Fruit fly (Drosophila melanogaster) whole organism, pupa: Measurements from ENCODE around the gene Orc5.

Experiments used
- CG10348 ChIP-seq: fragments of 200-800 bp; sonication (Bioruptor generic); IDR thresholded peaks from 2 replicates; pipeline ENCODE4 v1.3.6; 2022; ENCODE audit warnings: missing biosample characterization, missing genetic modification characterization
- CG13204 ChIP-seq: fragments of 200-800 bp; sonication (Bioruptor generic); optimal IDR thresholded peaks from 2 replicates; lab custom pipeline; 2018; ENCODE audit warnings: missing biosample characterization, mild to moderate bottlenecking, missing genetic modification characterization, moderate library complexity
- CG14655 ChIP-seq: fragments of 200-800 bp; sonication (Bioruptor generic); optimal IDR thresholded peaks from 3 replicates; lab custom pipeline; 2017; ENCODE audit warnings: mild to moderate bottlenecking, missing biosample characterization, missing genetic modification reagents, missing genetic modification characterization
- CG15710 ChIP-seq: fragments of 200-800 bp; sonication (Bioruptor generic); optimal IDR thresholded peaks from 2 replicates; lab custom pipeline; 2018; ENCODE audit warnings: missing biosample characterization, mild to moderate bottlenecking, missing genetic modification characterization, moderate library complexity
- CG17806 ChIP-seq: fragments of 200-800 bp; sonication (Bioruptor generic); optimal IDR thresholded peaks from 2 replicates; lab custom pipeline; 2018; ENCODE audit warnings: missing biosample characterization, mild to moderate bottlenecking, missing genetic modification characterization, moderate library complexity
- CG4496 ChIP-seq: fragments of 200-800 bp; sonication (Bioruptor generic); IDR thresholded peaks from 3 replicates; pipeline ENCODE4 v1.3.6; 2022; ENCODE audit warnings: missing biosample characterization, missing genetic modification characterization
- CG8159 ChIP-seq: fragments of 200-800 bp; sonication (Bioruptor generic); optimal IDR thresholded peaks from 3 replicates; lab custom pipeline; 2018; ENCODE audit warnings: missing biosample characterization, mild to moderate bottlenecking, missing genetic modification characterization, moderate library complexity
- CG8301 ChIP-seq: fragments of 200-800 bp; sonication (Bioruptor generic); optimal IDR thresholded peaks from 2 replicates; lab custom pipeline; 2018; ENCODE audit warnings: missing biosample characterization, mild to moderate bottlenecking, missing genetic modification characterization
- CG9948 ChIP-seq: fragments of 200-800 bp; sonication (Bioruptor generic); optimal IDR thresholded peaks from 2 replicates; lab custom pipeline; 2018; ENCODE audit warnings: missing biosample characterization, mild to moderate bottlenecking, missing genetic modification characterization, moderate library complexity
- EcR ChIP-seq: fragments of 200-800 bp; sonication (Bioruptor generic); optimal IDR thresholded peaks from 3 replicates; lab custom pipeline; 2019; ENCODE audit warnings: missing biosample characterization, missing genetic modification characterization, mild to moderate bottlenecking, moderate library complexity, missing genetic modification reagents
- Ets98B ChIP-seq: fragments of 200-800 bp; sonication (Bioruptor generic); IDR thresholded peaks from 2 replicates; pipeline ENCODE4 v1.3.6; 2022; ENCODE audit warnings: missing biosample characterization, missing genetic modification characterization
- Pif1A ChIP-seq: fragments of 200-800 bp; sonication (Bioruptor generic); optimal IDR thresholded peaks from 3 replicates; lab custom pipeline; 2016; ENCODE audit warnings: missing biosample characterization, missing genetic modification characterization
- Snoo ChIP-seq: fragments of 200-800 bp; sonication (Bioruptor generic); optimal IDR thresholded peaks from 3 replicates; lab custom pipeline; 2017; ENCODE audit warnings: missing biosample characterization, mild to moderate bottlenecking, missing genetic modification characterization, inconsistent platforms
- gl ChIP-seq: fragments of 200-800 bp; sonication (Bioruptor generic); optimal IDR thresholded peaks from 2 replicates; lab custom pipeline; 2018; ENCODE audit warnings: missing biosample characterization, mild to moderate bottlenecking, missing genetic modification characterization

- TF ChIP-seq CG8301 (tag; lab: Kevin White, UChicago): no peak
- TF ChIP-seq EcR (GFP tag; lab: Kevin White, UChicago): no peak
- TF ChIP-seq CG13204 (GFP tag; lab: Kevin White, UChicago): no peak
- no peak for TF ChIP-seq Pif1A (GFP tag; lab: Kevin White, UChicago)
- TF ChIP-seq CG15710 (tag; lab: Kevin White, UChicago): no peak
- no peak for TF ChIP-seq CG8159 (tag; lab: Kevin White, UChicago)
- no peak for TF ChIP-seq CG4496 (GFP tag; lab: Robert Waterston, UW)
- no peak for TF ChIP-seq CG10348 (GFP tag; lab: Robert Waterston, UW)
- no peak for TF ChIP-seq Ets98B
- no peak for TF ChIP-seq gl (tag; lab: Kevin White, UChicago)
- TF ChIP-seq CG17806 (tag; lab: Kevin White, UChicago): no peak
- TF ChIP-seq CG14655 (GFP tag; lab: Kevin White, UChicago): no peak
- TF ChIP-seq CG9948 (tag; lab: Kevin White, UChicago): no peak
- no peak for TF ChIP-seq Snoo (tag; lab: Kevin White, UChicago)
Measured at dm6 chr2L:13846239-13846802, 16.7 kb downstream of the Orc5 start, which contains the start of gene CG7916.
